Fruit fly (Drosophila melanogaster) whole organism, pupa: Measurements from ENCODE around the gene Veneno.

Experiments used
- CG10348 ChIP-seq: fragments of 200-800 bp; sonication (Bioruptor generic); IDR thresholded peaks from 2 replicates; pipeline ENCODE4 v1.3.6; 2022; ENCODE audit warnings: missing biosample characterization, missing genetic modification characterization
- CG12605 ChIP-seq: fragments of 200-800 bp; sonication (Bioruptor generic); IDR thresholded peaks from 2 replicates; pipeline ENCODE4 v1.3.6; 2022; ENCODE audit warnings: missing biosample characterization, missing genetic modification characterization
- CG13204 ChIP-seq: fragments of 200-800 bp; sonication (Bioruptor generic); optimal IDR thresholded peaks from 2 replicates; lab custom pipeline; 2018; ENCODE audit warnings: missing biosample characterization, mild to moderate bottlenecking, missing genetic modification characterization, moderate library complexity
- CG14655 ChIP-seq: fragments of 200-800 bp; sonication (Bioruptor generic); optimal IDR thresholded peaks from 3 replicates; lab custom pipeline; 2017; ENCODE audit warnings: mild to moderate bottlenecking, missing biosample characterization, missing genetic modification reagents, missing genetic modification characterization
- CG15710 ChIP-seq: fragments of 200-800 bp; sonication (Bioruptor generic); optimal IDR thresholded peaks from 2 replicates; lab custom pipeline; 2018; ENCODE audit warnings: missing biosample characterization, mild to moderate bottlenecking, missing genetic modification characterization, moderate library complexity
- CG17806 ChIP-seq: fragments of 200-800 bp; sonication (Bioruptor generic); optimal IDR thresholded peaks from 2 replicates; lab custom pipeline; 2018; ENCODE audit warnings: missing biosample characterization, mild to moderate bottlenecking, missing genetic modification characterization, moderate library complexity
- CG32121 ChIP-seq: fragments of 200-800 bp; sonication (Bioruptor generic); IDR thresholded peaks from 2 replicates; pipeline ENCODE4 v1.3.6; 2022; ENCODE audit warnings: missing biosample characterization, missing genetic modification characterization
- CG34367 ChIP-seq: fragments of 200-800 bp; sonication (Bioruptor generic); optimal IDR thresholded peaks from 2 replicates; lab custom pipeline; 2018; ENCODE audit warnings: missing biosample characterization, mild to moderate bottlenecking, missing genetic modification characterization
- CG4496 ChIP-seq: fragments of 200-800 bp; sonication (Bioruptor generic); IDR thresholded peaks from 3 replicates; pipeline ENCODE4 v1.3.6; 2022; ENCODE audit warnings: missing biosample characterization, missing genetic modification characterization
- CG8159 ChIP-seq: fragments of 200-800 bp; sonication (Bioruptor generic); optimal IDR thresholded peaks from 3 replicates; lab custom pipeline; 2018; ENCODE audit warnings: missing biosample characterization, mild to moderate bottlenecking, missing genetic modification characterization, moderate library complexity
- CG8301 ChIP-seq: fragments of 200-800 bp; sonication (Bioruptor generic); optimal IDR thresholded peaks from 2 replicates; lab custom pipeline; 2018; ENCODE audit warnings: missing biosample characterization, mild to moderate bottlenecking, missing genetic modification characterization
- CG9948 ChIP-seq: fragments of 200-800 bp; sonication (Bioruptor generic); optimal IDR thresholded peaks from 2 replicates; lab custom pipeline; 2018; ENCODE audit warnings: missing biosample characterization, mild to moderate bottlenecking, missing genetic modification characterization, moderate library complexity
- D1 ChIP-seq: fragments of 200-800 bp; sonication (Bioruptor generic); optimal IDR thresholded peaks from 2 replicates; lab custom pipeline; 2018; ENCODE audit warnings: missing biosample characterization, mild to moderate bottlenecking, missing genetic modification characterization, moderate library complexity
- EcR ChIP-seq: fragments of 200-800 bp; sonication (Bioruptor generic); optimal IDR thresholded peaks from 3 replicates; lab custom pipeline; 2019; ENCODE audit warnings: missing biosample characterization, missing genetic modification characterization, mild to moderate bottlenecking, moderate library complexity, missing genetic modification reagents
- Ets98B ChIP-seq: fragments of 200-800 bp; sonication (Bioruptor generic); IDR thresholded peaks from 2 replicates; pipeline ENCODE4 v1.3.6; 2022; ENCODE audit warnings: missing biosample characterization, missing genetic modification characterization
- Pif1A ChIP-seq: fragments of 200-800 bp; sonication (Bioruptor generic); optimal IDR thresholded peaks from 3 replicates; lab custom pipeline; 2016; ENCODE audit warnings: missing biosample characterization, missing genetic modification characterization
- Pif1B ChIP-seq: fragments of 200-800 bp; sonication (Bioruptor generic); optimal IDR thresholded peaks from 3 replicates; lab custom pipeline; 2016; ENCODE audit warnings: missing biosample characterization, missing genetic modification characterization
- Snoo ChIP-seq: fragments of 200-800 bp; sonication (Bioruptor generic); optimal IDR thresholded peaks from 3 replicates; lab custom pipeline; 2017; ENCODE audit warnings: missing biosample characterization, mild to moderate bottlenecking, missing genetic modification characterization, inconsistent platforms
- fd96Ca ChIP-seq: fragments of 200-800 bp; sonication (Bioruptor generic); IDR thresholded peaks from 3 replicates; pipeline ENCODE4 v1.3.6; 2022; ENCODE audit warnings: missing biosample characterization, missing genetic modification characterization
- gl ChIP-seq: fragments of 200-800 bp; sonication (Bioruptor generic); optimal IDR thresholded peaks from 2 replicates; lab custom pipeline; 2018; ENCODE audit warnings: missing biosample characterization, mild to moderate bottlenecking, missing genetic modification characterization
- rn ChIP-seq: fragments of 200-800 bp; sonication (Bioruptor generic); IDR thresholded peaks from 2 replicates; pipeline ENCODE4 v1.3.6; 2022; ENCODE audit warnings: missing biosample characterization, missing genetic modification characterization

Gene Veneno

DNA sequence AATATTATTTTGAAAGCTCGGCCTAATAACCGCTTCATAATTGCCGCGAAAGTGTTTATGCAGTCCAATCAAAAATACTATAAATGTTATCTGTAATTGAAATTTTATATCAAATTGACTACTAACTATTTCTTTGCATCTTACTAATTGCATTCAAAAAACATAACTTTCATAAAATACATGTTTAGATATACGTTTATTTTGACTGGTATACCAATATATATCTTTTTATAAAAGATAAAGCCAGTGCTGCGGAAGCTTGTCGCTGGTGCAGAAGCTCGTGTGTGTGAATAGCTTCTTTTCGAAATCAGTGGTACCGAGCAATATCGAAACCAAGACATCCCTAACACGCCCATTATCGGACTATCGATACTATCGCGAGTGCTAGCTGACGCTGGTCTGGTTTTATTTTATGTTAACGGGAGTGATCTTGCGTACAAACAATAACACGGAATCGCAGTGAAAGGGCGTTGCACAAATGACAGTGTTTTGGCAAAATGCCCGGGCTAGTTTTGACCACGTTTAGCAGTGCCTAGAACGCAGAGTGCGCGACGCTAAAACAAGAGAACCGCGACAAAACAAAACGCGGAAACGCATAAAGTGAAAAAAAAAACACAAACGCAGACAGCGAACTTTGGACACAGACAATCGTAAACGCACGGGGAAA, 12.8 kb downstream of the Veneno start, which contains the start of gene Atg13:
Gene Atg13 (plus strand): TSS at position 367 of the 667 bp plus-strand sequence.
- TF ChIP-seq CG32121 (peak; percentile 79), CG12605 (GFP tag; lab: Robert Waterston, UW) (peak; percentile 87), CG14655 (GFP tag; lab: Kevin White, UChicago) (no peak), rn (GFP tag; lab: Robert Waterston, UW) (no peak), CG34367 (tag; lab: Kevin White, UChicago) (peak; percentile 71), Snoo (tag; lab: Kevin White, UChicago) (peak; percentile 50), CG8159 (tag; lab: Kevin White, UChicago) (peak; percentile 63), CG13204 (GFP tag; lab: Kevin White, UChicago) (no peak), CG9948 (tag; lab: Kevin White, UChicago) (peak; percentile 2), gl (peak; percentile 94), CG17806 (tag; lab: Kevin White, UChicago) (peak; percentile 45), Ets98B (GFP tag; lab: Robert Waterston, UW) (peak; percentile 71), EcR (GFP tag; lab: Kevin White, UChicago) (peak; percentile 30), Pif1A (GFP tag; lab: Kevin White, UChicago) (no peak), CG15710 (tag; lab: Kevin White, UChicago) (peak; percentile 42), fd96Ca (GFP tag; lab: Robert Waterston, UW) (peak; percentile 66; the same call in 2 of the 3 replicates), CG10348 (no peak), Pif1B (GFP tag; lab: Kevin White, UChicago) (no peak), CG4496 (GFP tag; lab: Robert Waterston, UW) (peak; percentile 84), D1 (tag; lab: Kevin White, UChicago) (no peak), CG8301 (tag; lab: Kevin White, UChicago) (peak; percentile 83)
- TF ChIP-seq, all 21 proteins: peak for 14

- TF ChIP-seq CG9948 (tag; lab: Kevin White, UChicago) (no peak), fd96Ca (GFP tag; lab: Robert Waterston, UW) (no peak), CG17806 (tag; lab: Kevin White, UChicago) (no peak), gl (no peak), Pif1B (GFP tag; lab: Kevin White, UChicago) (no peak), CG14655 (GFP tag; lab: Kevin White, UChicago) (no peak), D1 (tag; lab: Kevin White, UChicago) (no peak), CG13204 (GFP tag; lab: Kevin White, UChicago) (no peak), CG4496 (GFP tag; lab: Robert Waterston, UW) (no peak), Snoo (tag; lab: Kevin White, UChicago) (no peak), CG32121 (no peak)
Measured at dm6 chr3R:8349106-8349448, 13.3 kb downstream of the Veneno start.

dm6 chr3R:8347835-8348234, 14.5 kb downstream of the Veneno start:
- TF ChIP-seq Pif1A (GFP tag; lab: Kevin White, UChicago) (no peak), fd96Ca (GFP tag; lab: Robert Waterston, UW) (no peak), CG32121 (no peak), CG12605 (GFP tag; lab: Robert Waterston, UW) (no peak)

DNA sequence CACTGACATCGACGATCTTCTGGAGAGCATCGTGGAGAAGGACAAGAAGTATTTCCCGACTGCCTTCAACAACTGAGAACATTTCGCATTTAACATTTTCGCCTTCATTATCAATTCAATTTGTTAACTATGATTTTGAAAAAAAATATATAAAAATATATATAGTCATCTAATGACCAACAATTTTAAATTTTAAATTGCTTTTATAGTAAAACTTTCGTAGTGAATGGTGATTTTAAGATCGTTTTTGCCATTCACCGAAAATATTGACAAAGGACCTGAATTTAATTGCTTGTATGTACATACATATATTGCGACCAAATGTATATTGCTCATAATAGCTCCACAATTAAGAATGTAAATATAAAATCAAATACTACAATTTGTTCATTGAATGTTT, 15.1 kb downstream of the Veneno start, which contains the start of gene CG7352:
Gene CG7352 (plus strand): TSS at position 301 of the 400 bp plus-strand sequence.
- TF ChIP-seq CG12605 (GFP tag; lab: Robert Waterston, UW) (no peak), CG34367 (tag; lab: Kevin White, UChicago) (no peak), CG32121 (no peak), Pif1A (GFP tag; lab: Kevin White, UChicago) (no peak), CG9948 (tag; lab: Kevin White, UChicago) (no peak), CG14655 (GFP tag; lab: Kevin White, UChicago) (no peak), gl (no peak), rn (GFP tag; lab: Robert Waterston, UW) (no peak), fd96Ca (GFP tag; lab: Robert Waterston, UW) (no peak), CG8159 (tag; lab: Kevin White, UChicago) (no peak), D1 (tag; lab: Kevin White, UChicago) (no peak), CG13204 (GFP tag; lab: Kevin White, UChicago) (no peak), CG17806 (tag; lab: Kevin White, UChicago) (no peak), Ets98B (GFP tag; lab: Robert Waterston, UW) (no peak), EcR (GFP tag; lab: Kevin White, UChicago) (no peak), CG10348 (no peak)

- no peak for TF ChIP-seq CG8159 (tag; lab: Kevin White, UChicago)
- TF ChIP-seq rn (GFP tag; lab: Robert Waterston, UW) = no peak
- TF ChIP-seq CG4496 (GFP tag; lab: Robert Waterston, UW) = no peak
- no peak for TF ChIP-seq CG10348
- TF ChIP-seq Ets98B (GFP tag; lab: Robert Waterston, UW) = no peak
- no peak for TF ChIP-seq CG8301 (tag; lab: Kevin White, UChicago)
- no peak for TF ChIP-seq CG9948 (tag; lab: Kevin White, UChicago)
- TF ChIP-seq Pif1A (GFP tag; lab: Kevin White, UChicago) = no peak
- no peak for TF ChIP-seq CG14655 (GFP tag; lab: Kevin White, UChicago)
- no peak for TF ChIP-seq CG12605 (GFP tag; lab: Robert Waterston, UW)
- no peak for TF ChIP-seq CG15710 (tag; lab: Kevin White, UChicago)
- no peak for TF ChIP-seq CG13204 (GFP tag; lab: Kevin White, UChicago)
- no peak for TF ChIP-seq CG34367 (tag; lab: Kevin White, UChicago)
- TF ChIP-seq fd96Ca (GFP tag; lab: Robert Waterston, UW) = no peak
- TF ChIP-seq EcR (GFP tag; lab: Kevin White, UChicago) = no peak
- no peak for TF ChIP-seq CG32121
- no peak for TF ChIP-seq Pif1B (GFP tag; lab: Kevin White, UChicago)
- TF ChIP-seq D1 (tag; lab: Kevin White, UChicago) = no peak
Measured at dm6 chr3R:8344174-8344573, 18.2 kb downstream of the Veneno start, which contains the start of gene DppIII. TSS of gene DppIII (plus strand) at chr3R:8344400.
